Fruit fly (Drosophila melanogaster): ENCODE measurements around the gene escl.

escl gene

dm6 chr2L:12007331-12007791 is 16.6 kb downstream of the escl start (continued):
- TF ChIP-seq run (tag; optimal IDR thresholded peaks at IDR 0.05) (peak; percentile 89), CG11085 (GFP tag; IDR thresholded peaks at IDR 0.05) (no peak), CG10979 (tag; optimal IDR thresholded peaks at IDR 0.05) (peak; percentile 50), CG7839 (tag; optimal IDR thresholded peaks at IDR 0.05) (peak; percentile 59), BtbVII (GFP tag; optimal IDR thresholded peaks at IDR 0.05) (peak; percentile 77), CoRest (tag; optimal IDR thresholded peaks at IDR 0.05) (peak; percentile 21), D19A (tag; optimal IDR thresholded peaks at IDR 0.05) (peak; percentile 16), CG14965 (GFP tag; optimal IDR thresholded peaks at IDR 0.05; ENCODE audit: borderline replicate concordance) (no peak), tio (GFP tag; optimal IDR thresholded peaks at IDR 0.05) (no peak), phol (tag; optimal IDR thresholded peaks at IDR 0.05) (peak; percentile 26), CG3847 (GFP tag; IDR thresholded peaks at IDR 0.05) (no peak), Mes4 (GFP tag; optimal IDR thresholded peaks at IDR 0.05) (peak; percentile 44), CG14710 (tag; optimal IDR thresholded peaks at IDR 0.05) (peak; percentile 46), Bgb (GFP tag; IDR thresholded peaks at IDR 0.05; ENCODE audit: partially characterized antibody) (no peak), kni (GFP tag; optimal IDR thresholded peaks at IDR 0.05) (peak; percentile 100), ewg (GFP tag; optimal IDR thresholded peaks at IDR 0.05) (peak; percentile 68), ems (GFP tag; optimal IDR thresholded peaks at IDR 0.05) (peak; percentile 12), ham (GFP tag; IDR thresholded peaks at IDR 0.05) (no peak), sob (GFP tag; IDR thresholded peaks at IDR 0.05) (no peak), Bteb2 (GFP tag; optimal IDR thresholded peaks at IDR 0.05) (peak; percentile 18), CG2889 (GFP tag; IDR thresholded peaks at IDR 0.05) (no peak), disco-r (GFP tag; optimal IDR thresholded peaks at IDR 0.05) (peak; percentile 50), Lpt (GFP tag; optimal IDR thresholded peaks at IDR 0.05) (no peak), gsb-n (tag; optimal IDR thresholded peaks at IDR 0.05) (peak; percentile 19), Doc3 (GFP tag; IDR thresholded peaks at IDR 0.05; ENCODE audit: partially characterized antibody) (no peak), Usf (GFP tag; optimal IDR thresholded peaks at IDR 0.05) (no peak), Pdp1 (GFP tag; optimal IDR thresholded peaks at IDR 0.05) (peak; percentile 3 to 77), unpg (GFP tag; optimal IDR thresholded peaks at IDR 0.05) (peak; percentile 24), pho (GFP tag; optimal IDR thresholded peaks at IDR 0.05) (peak; percentile 28), CG17385 (GFP tag; optimal IDR thresholded peaks at IDR 0.05) (peak; percentile 76), esg (GFP tag; conservative IDR thresholded peaks at IDR 0.05) (no peak), Optix (GFP tag; IDR thresholded peaks at IDR 0.05) (no peak), Atf3 (GFP tag; optimal IDR thresholded peaks at IDR 0.05) (no peak), Taf1 (GFP tag; IDR thresholded peaks at IDR 0.05) (no peak), p53 (GFP tag; optimal IDR thresholded peaks at IDR 0.05) (peak; percentile 100), Dek (tag; optimal IDR thresholded peaks at IDR 0.05) (peak; percentile 47), eve (GFP tag; optimal IDR thresholded peaks at IDR 0.05) (no peak), Aef1 (GFP tag; IDR thresholded peaks at IDR 0.05) (no peak), trem (tag; optimal IDR thresholded peaks at IDR 0.05) (peak; percentile 37), CG9727 (GFP tag; optimal IDR thresholded peaks at IDR 0.05) (no peak), cato (GFP tag; optimal IDR thresholded peaks at IDR 0.05; ENCODE audit: borderline replicate concordance) (no peak), scrt (GFP tag; optimal IDR thresholded peaks at IDR 0.05) (no peak), CG4360 (GFP tag; IDR thresholded peaks at IDR 0.05) (no peak), CHES-1-like (GFP tag; optimal IDR thresholded peaks at IDR 0.05) (peak; percentile 45), ap (GFP tag; IDR thresholded peaks at IDR 0.05) (no peak), Hr3 (GFP tag; optimal IDR thresholded peaks at IDR 0.05) (no peak), Neu2 (GFP tag; optimal IDR thresholded peaks at IDR 0.05; ENCODE audit: borderline replicate concordance) (no peak), Atf6 (GFP tag; IDR thresholded peaks at IDR 0.05) (no peak), grn (GFP tag; optimal IDR thresholded peaks at IDR 0.05) (peak; percentile 5), CG5245 (GFP tag; optimal IDR thresholded peaks at IDR 0.05) (no peak), Bdp1 (GFP tag; optimal IDR thresholded peaks at IDR 0.05) (peak; percentile 14), Tbp (GFP tag; optimal IDR thresholded peaks at IDR 0.05) (no peak)

Data from whole organism, embryonic.